Fruit fly (Drosophila melanogaster): Measurements from ENCODE around the gene Reck.

dm6 chr3L:14973251-14973625 is 40.6 kb downstream of the Reck start:
- no peak for TF ChIP-seq Pif1A (GFP tag; optimal IDR thresholded peaks at IDR 0.05)
- TF ChIP-seq Snoo (tag; optimal IDR thresholded peaks at IDR 0.05) = no peak
- TF ChIP-seq CG8301 (tag; optimal IDR thresholded peaks at IDR 0.05) = no peak
- no peak for TF ChIP-seq rn (GFP tag; IDR thresholded peaks at IDR 0.05)
- TF ChIP-seq CG8159 (tag; optimal IDR thresholded peaks at IDR 0.05) = no peak
- no peak for TF ChIP-seq CG4496 (GFP tag; IDR thresholded peaks at IDR 0.05)
- no peak for TF ChIP-seq Ets98B (GFP tag; IDR thresholded peaks at IDR 0.05)
- TF ChIP-seq CG15710 (tag; optimal IDR thresholded peaks at IDR 0.05) = no peak
- no peak for TF ChIP-seq CG32121 (GFP tag; IDR thresholded peaks at IDR 0.05)
- no peak for TF ChIP-seq gl (tag; optimal IDR thresholded peaks at IDR 0.05)
- TF ChIP-seq CG12605 (GFP tag; IDR thresholded peaks at IDR 0.05) = no peak
- peak; percentile 49 for TF ChIP-seq EcR (GFP tag; optimal IDR thresholded peaks at IDR 0.05)
- TF ChIP-seq CG10348 (GFP tag; IDR thresholded peaks at IDR 0.05) = no peak
- no peak for TF ChIP-seq CG14655 (GFP tag; optimal IDR thresholded peaks at IDR 0.05)

All from whole organism, pupa.